Worm (Caenorhabditis elegans) whole organism, L3 larva: ENCODE data around the gene prcc-1.

ENCODE experiments used
- R02D3.7 ChIP-seq: fragments of 150-350 bp; optimal IDR thresholded peaks from 2 replicates; lab custom pipeline; 2014; ENCODE audit warnings: missing biosample characterization, missing genetic modification characterization
- ZK546.5 ChIP-seq: sonication (generic microtip); optimal IDR thresholded peaks from 2 replicates; lab custom pipeline; 2017; ENCODE audit warnings: missing biosample characterization, missing genetic modification characterization
- ama-1 ChIP-seq: fragments of 150-350 bp; optimal IDR thresholded peaks from 2 replicates; lab custom pipeline; 2018
- ceh-28 ChIP-seq: fragments of 150-350 bp; optimal IDR thresholded peaks from 2 replicates; lab custom pipeline; 2014; ENCODE audit warnings: missing biosample characterization, missing genetic modification reagents, missing genetic modification characterization
- ceh-9 ChIP-seq: sonication (generic microtip); optimal IDR thresholded peaks from 2 replicates; lab custom pipeline; 2018; ENCODE audit warnings: missing biosample characterization, missing genetic modification characterization
- daf-12 ChIP-seq: fragments of 150-350 bp; optimal IDR thresholded peaks from 2 replicates; lab custom pipeline; 2014; ENCODE audit warnings: missing biosample characterization, missing genetic modification reagents, missing genetic modification characterization
- egl-27 ChIP-seq: sonication (generic microtip); optimal IDR thresholded peaks from 4 replicates; lab custom pipeline; 2017; ENCODE audit warnings: missing biosample characterization, missing genetic modification reagents, missing genetic modification characterization
- egl-5 ChIP-seq: fragments of 150-350 bp; optimal IDR thresholded peaks from 2 replicates; lab custom pipeline; 2017; ENCODE audit warnings: missing biosample characterization, missing genetic modification reagents, missing genetic modification characterization, inconsistent platforms
- elt-1 ChIP-seq: fragments of 150-350 bp; optimal IDR thresholded peaks from 2 replicates; lab custom pipeline; 2014; ENCODE audit warnings: missing biosample characterization, missing genetic modification characterization
- elt-2 ChIP-seq: sonication (generic microtip); optimal IDR thresholded peaks from 2 replicates; lab custom pipeline; 2016; ENCODE audit warnings: missing genetic modification reagents, mild to moderate bottlenecking, missing genetic modification characterization, missing compliant biosample characterization
- elt-3 ChIP-seq, 3 experiments: fragments of 150-350 bp in 1 of 3; sonication (generic microtip) in 2 of 3; optimal IDR thresholded peaks; 2 replicates in 2 of 3; 4 replicates in 1 of 3; lab custom pipeline; 2014 to 2017; ENCODE audit warnings: missing biosample characterization in 3 of 3, missing genetic modification characterization in 3 of 3
- eor-1 ChIP-seq, 2 experiments: fragments of 150-350 bp; optimal IDR thresholded peaks; 2 replicates each; lab custom pipeline; 2014 to 2018; ENCODE audit warnings: missing biosample characterization in 2 of 2, missing genetic modification characterization in 2 of 2
- fkh-10 ChIP-seq: sonication (generic microtip); optimal IDR thresholded peaks from 2 replicates; lab custom pipeline; 2017; ENCODE audit warnings: missing biosample characterization, missing genetic modification reagents, missing genetic modification characterization
- fos-1 ChIP-seq: fragments of 150-350 bp; optimal IDR thresholded peaks from 2 replicates; lab custom pipeline; 2014; ENCODE audit warnings: missing biosample characterization, missing genetic modification characterization
- hmg-11 ChIP-seq: sonication (generic microtip); optimal IDR thresholded peaks from 2 replicates; lab custom pipeline; 2016; ENCODE audit warnings: missing genetic modification characterization, missing compliant biosample characterization
- jun-1 ChIP-seq: fragments of 150-350 bp; optimal IDR thresholded peaks from 2 replicates; lab custom pipeline; 2014; ENCODE audit warnings: missing biosample characterization, missing genetic modification reagents, missing genetic modification characterization
- lin-15B ChIP-seq: fragments of 150-350 bp; optimal IDR thresholded peaks from 2 replicates; lab custom pipeline; 2014; ENCODE audit warnings: missing biosample characterization, missing genetic modification characterization
- lin-39 ChIP-seq: fragments of 150-350 bp; optimal IDR thresholded peaks from 2 replicates; lab custom pipeline; 2018; ENCODE audit warnings: missing biosample characterization, missing genetic modification reagents, missing genetic modification characterization
- mdl-1 ChIP-seq: fragments of 150-350 bp; optimal IDR thresholded peaks from 2 replicates; lab custom pipeline; 2014; ENCODE audit warnings: missing biosample characterization, missing genetic modification characterization
- mml-1 ChIP-seq: fragments of 150-350 bp; sonication (generic microtip); optimal IDR thresholded peaks from 3 replicates; lab custom pipeline; 2014; ENCODE audit warnings: missing biosample characterization, missing genetic modification characterization
- nfya-1 ChIP-seq: sonication (generic microtip); optimal IDR thresholded peaks from 2 replicates; lab custom pipeline; 2017; ENCODE audit warnings: missing genetic modification characterization, mild to moderate bottlenecking, missing compliant biosample characterization, antibody characterized with exemption, moderate library complexity; ENCODE audit not compliant: insufficient read depth
- nhr-11 ChIP-seq: fragments of 150-350 bp; optimal IDR thresholded peaks from 2 replicates; lab custom pipeline; 2014; ENCODE audit warnings: missing biosample characterization, missing genetic modification characterization
- nhr-12 ChIP-seq: fragments of 150-350 bp; optimal IDR thresholded peaks from 2 replicates; lab custom pipeline; 2014; ENCODE audit warnings: missing biosample characterization, missing genetic modification characterization
- nhr-23 ChIP-seq: fragments of 150-350 bp; optimal IDR thresholded peaks from 2 replicates; lab custom pipeline; 2014; ENCODE audit warnings: missing biosample characterization, missing genetic modification reagents, missing genetic modification characterization
- nhr-237 ChIP-seq: fragments of 150-350 bp; optimal IDR thresholded peaks from 2 replicates; lab custom pipeline; 2014; ENCODE audit warnings: missing biosample characterization, missing genetic modification characterization
- nhr-25 ChIP-seq: sonication (generic microtip); optimal IDR thresholded peaks from 2 replicates; lab custom pipeline; 2017; ENCODE audit warnings: missing biosample characterization, missing genetic modification characterization
- nhr-67 ChIP-seq: fragments of 150-350 bp; optimal IDR thresholded peaks from 2 replicates; lab custom pipeline; 2014; ENCODE audit warnings: missing biosample characterization, missing genetic modification characterization
- nhr-76 ChIP-seq: fragments of 150-350 bp; sonication (generic microtip); optimal IDR thresholded peaks from 5 replicates; lab custom pipeline; 2014; ENCODE audit warnings: missing biosample characterization, missing genetic modification characterization
- pha-4 ChIP-seq: fragments of 150-350 bp; optimal IDR thresholded peaks from 2 replicates; lab custom pipeline; 2014; ENCODE audit warnings: missing biosample characterization, missing genetic modification reagents, missing genetic modification characterization
- pqm-1 ChIP-seq: fragments of 150-350 bp; optimal IDR thresholded peaks from 2 replicates; lab custom pipeline; 2017; ENCODE audit warnings: missing biosample characterization, missing genetic modification characterization, inconsistent platforms
- sea-2 ChIP-seq: fragments of 150-350 bp; sonication (generic microtip); optimal IDR thresholded peaks from 4 replicates; lab custom pipeline; 2014; ENCODE audit warnings: missing biosample characterization, missing genetic modification reagents, missing genetic modification characterization
- skn-1 ChIP-seq: fragments of 150-350 bp; optimal IDR thresholded peaks from 2 replicates; lab custom pipeline; 2014; ENCODE audit warnings: missing biosample characterization, missing genetic modification characterization
- snpc-4 ChIP-seq: fragments of 150-350 bp; optimal IDR thresholded peaks from 2 replicates; lab custom pipeline; 2014; ENCODE audit warnings: missing biosample characterization, missing genetic modification characterization
- unc-39 ChIP-seq: sonication (generic microtip); optimal IDR thresholded peaks from 4 replicates; lab custom pipeline; 2017; ENCODE audit warnings: missing biosample characterization, missing genetic modification characterization
- unc-62 ChIP-seq: fragments of 150-350 bp; sonication (generic microtip); optimal IDR thresholded peaks from 4 replicates; lab custom pipeline; 2014; ENCODE audit warnings: missing biosample characterization, missing genetic modification reagents, missing genetic modification characterization
- zag-1 ChIP-seq: fragments of 150-350 bp; optimal IDR thresholded peaks from 2 replicates; lab custom pipeline; 2014; ENCODE audit warnings: missing biosample characterization, missing genetic modification characterization
- ztf-4 ChIP-seq: fragments of 150-350 bp; optimal IDR thresholded peaks from 2 replicates; lab custom pipeline; 2014; ENCODE audit warnings: missing biosample characterization, missing genetic modification characterization

Gene prcc-1

ce11 chrIV:13108430-13108829 is 14.8 kb upstream of the prcc-1 start:
- no peak for TF ChIP-seq sea-2 (GFP tag; lab: Kevin White, UChicago)
- TF ChIP-seq egl-27 (tag; lab: Kevin White, UChicago), result no peak
- TF ChIP-seq unc-39, result no peak

ce11 chrIV:13107359-13107758 is 13.8 kb upstream of the prcc-1 start, which contains the start of gene B0564.2:
Gene B0564.2 (plus strand): TSS chrIV:13107659.
- TF ChIP-seq unc-62 (GFP tag; lab: Kevin White, UChicago), result no peak
- no peak for TF ChIP-seq nhr-67 (tag; lab: Kevin White, UChicago)
- no peak for TF ChIP-seq fkh-10 (GFP tag; lab: Kevin White, UChicago)
- TF ChIP-seq nhr-76 (tag; lab: Kevin White, UChicago), result no peak
- no peak for TF ChIP-seq mdl-1 (tag; lab: Kevin White, UChicago)
- TF ChIP-seq nhr-237 (tag; lab: Kevin White, UChicago), result no peak
- no peak for TF ChIP-seq R02D3.7
- TF ChIP-seq eor-1 (tag; optimal IDR thresholded peaks at IDR 0.05; lab: Kevin White, UChicago), result no peak
- no peak for TF ChIP-seq elt-2 (tag; lab: Kevin White, UChicago)
- TF ChIP-seq ceh-9 (tag; lab: Kevin White, UChicago), result no peak
- no peak for TF ChIP-seq ama-1 (lab: Kevin White, UChicago)

- no peak for TF ChIP-seq ceh-28 (tag; lab: Kevin White, UChicago)
Observed at ce11 chrIV:13104900-13105299, 11.3 kb upstream of the prcc-1 start, which contains the start of gene rde-11. Gene rde-11 (plus strand): TSS chrIV:13105200.

DNA sequence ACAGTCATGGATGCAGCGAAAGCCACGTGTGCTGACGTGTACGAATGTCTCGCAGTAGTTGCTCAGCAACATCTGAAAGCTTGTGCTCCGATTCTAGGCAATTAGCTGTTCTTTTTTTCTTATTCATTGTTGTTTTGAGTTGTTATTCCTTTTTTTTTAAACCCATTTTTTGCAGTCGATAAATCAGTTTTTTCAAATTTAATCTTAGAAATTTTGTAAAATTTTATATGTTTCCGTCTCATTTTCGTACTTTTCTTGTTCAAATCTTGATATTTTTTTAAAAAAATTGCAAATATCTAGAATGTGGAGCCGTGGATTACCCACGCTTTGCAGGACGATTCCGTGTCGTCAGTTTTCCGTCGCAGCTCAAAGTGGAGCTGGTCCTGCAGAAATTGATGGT is 6.8 kb upstream of the prcc-1 start, which contains the start of gene fask-1:
fask-1 (plus strand) TSS at position 301 of the 400 bp plus-strand sequence.
- TF ChIP-seq zag-1 (tag; lab: Kevin White, UChicago) (no peak), skn-1 (tag; lab: Kevin White, UChicago) (no peak), elt-3 (tag; optimal IDR thresholded peaks at IDR 0.05; lab: Kevin White, UChicago) (no peak), nhr-12 (tag; lab: Kevin White, UChicago) (no peak), ztf-4 (tag; lab: Kevin White, UChicago) (no peak)

ce11 chrIV:13098652-13099051 is 5.1 kb upstream of the prcc-1 start, which contains the start of the genes dli-1, tin-9.2 and exos-4.1:
Gene dli-1 (minus strand): TSS chrIV:13098792.
Gene tin-9.2 (plus strand): TSS chrIV:13098995.
Gene exos-4.1 (plus strand): TSS chrIV:13098999.
- TF ChIP-seq nhr-25 (tag; lab: Kevin White, UChicago) (peak; percentile 35), elt-2 (tag; lab: Kevin White, UChicago) (peak; percentile 29), skn-1 (tag; lab: Kevin White, UChicago) (peak; percentile 54), hmg-11 (tag; lab: Kevin White, UChicago) (peak; percentile 58), nhr-12 (tag; lab: Kevin White, UChicago) (no peak), egl-5 (tag; lab: Kevin White, UChicago) (peak; percentile 77), elt-1 (no peak), nhr-11 (tag; lab: Kevin White, UChicago) (no peak), nfya-1 (tag; lab: Kevin White, UChicago) (peak; percentile 77), mdl-1 (tag; lab: Kevin White, UChicago) (no peak), nhr-23 (tag; lab: Kevin White, UChicago) (peak; percentile 65), jun-1 (tag; lab: Kevin White, UChicago) (peak; percentile 3), ceh-28 (tag; lab: Kevin White, UChicago) (peak; percentile 54), sea-2 (GFP tag; lab: Kevin White, UChicago) (no peak), fos-1 (tag; lab: Kevin White, UChicago) (no peak), egl-27 (tag; lab: Kevin White, UChicago) (no peak), ZK546.5 (tag; lab: Kevin White, UChicago) (no peak), lin-15B (tag; lab: Kevin White, UChicago) (peak; percentile 83), unc-39 (no peak), lin-39 (no peak), pha-4 (tag; lab: Kevin White, UChicago) (peak; percentile 69), daf-12 (tag; lab: Kevin White, UChicago) (no peak), zag-1 (tag; lab: Kevin White, UChicago) (no peak), nhr-76 (tag; lab: Kevin White, UChicago) (no peak), unc-62 (GFP tag; lab: Kevin White, UChicago) (no peak), mml-1 (tag; lab: Kevin White, UChicago) (no peak), nhr-67 (tag; lab: Kevin White, UChicago) (no peak), R02D3.7 (peak; percentile 58), snpc-4 (peak; percentile 31), pqm-1 (tag; lab: Kevin White, UChicago) (peak; percentile 14)
- TF ChIP-seq, all 47 proteins: peak for 14
